Worm (Caenorhabditis elegans): ENCODE measurements around the gene srd-7.
A peak's percentile ranks its signal among the peaks of the same experiment; 100 is the strongest.
"Not testable (repeated sequence)": the region's sequence is repeated elsewhere in the genome, so short reads cannot be mapped to it uniquely, and the experiment has no call there.

The srd-7 gene

ce11 chrIV:10751740-10752139 lies 34.9 kb downstream of the srd-7 start, which contains the start of gene T25B9.2:
TSS of gene T25B9.2 (minus strand) at chrIV:10751840.
- TF ChIP-seq sem-4, nhr-237, dmd-4 (tag; optimal IDR thresholded peaks at IDR 0.05): not testable (repeated sequence)

- TF ChIP-seq lin-39 (tag; optimal IDR thresholded peaks at IDR 0.05) (no peak), gmeb-1 (tag; optimal IDR thresholded peaks at IDR 0.05) (no peak)
Measured at ce11 chrIV:10750041-10750440, 36.6 kb downstream of the srd-7 start, which contains the start of gene T25B9.1. TSS of gene T25B9.1 (minus strand) at chrIV:10750141.

- TF ChIP-seq nhr-25 (tag; optimal IDR thresholded peaks at IDR 0.05) (no peak), nhr-21 (tag; optimal IDR thresholded peaks at IDR 0.05) (no peak), mdl-1 (tag; optimal IDR thresholded peaks at IDR 0.05) (no peak), ceh-16 (tag; optimal IDR thresholded peaks at IDR 0.05) (no peak), nhr-237 (tag; optimal IDR thresholded peaks at IDR 0.05) (no peak), ztf-11 (tag; optimal IDR thresholded peaks at IDR 0.05) (no peak), R02D3.7 (tag; optimal IDR thresholded peaks at IDR 0.05) (no peak), mbf-1 (tag; optimal IDR thresholded peaks at IDR 0.05) (no peak), nhr-12 (tag; optimal IDR thresholded peaks at IDR 0.05) (no peak), nhr-77 (tag; optimal IDR thresholded peaks at IDR 0.05) (no peak)
Measured at ce11 chrIV:10745332-10745731, 41.3 kb downstream of the srd-7 start.

- TF ChIP-seq lin-13 (GFP tag; optimal IDR thresholded peaks at IDR 0.05) (no peak), elt-1 (tag; optimal IDR thresholded peaks at IDR 0.05) (no peak), mab-5 (tag; optimal IDR thresholded peaks at IDR 0.05) (no peak), ztf-4 (tag; optimal IDR thresholded peaks at IDR 0.05) (no peak), zag-1 (tag; optimal IDR thresholded peaks at IDR 0.05) (no peak)
Measured at ce11 chrIV:10744475-10744874, 42.2 kb downstream of the srd-7 start, which contains the start of gene T25B9.3. TSS of gene T25B9.3 (plus strand) at chrIV:10744775.

ce11 chrIV:10738328-10738727 lies 48.3 kb downstream of the srd-7 start, which contains the start of gene ssp-34:
TSS of gene ssp-34 (minus strand) at chrIV:10738602.
- no peak for TF ChIP-seq sma-9 (GFP tag; optimal IDR thresholded peaks at IDR 0.05)
- TF ChIP-seq sma-9 (tag; optimal IDR thresholded peaks at IDR 0.05): no peak
- no peak for TF ChIP-seq fos-1 (tag; optimal IDR thresholded peaks at IDR 0.05)
- no peak for TF ChIP-seq blmp-1 (tag; optimal IDR thresholded peaks at IDR 0.05; ENCODE audit: insufficient read depth)
- TF ChIP-seq lin-13 (GFP tag; optimal IDR thresholded peaks at IDR 0.05): no peak
- no peak for TF ChIP-seq aly-2 (tag; optimal IDR thresholded peaks at IDR 0.05)
- no peak for TF ChIP-seq zag-1 (tag; optimal IDR thresholded peaks at IDR 0.05)
- TF ChIP-seq ztf-11 (tag; optimal IDR thresholded peaks at IDR 0.05): no peak
- no peak for TF ChIP-seq C34F6.9 (tag; optimal IDR thresholded peaks at IDR 0.05)
- no peak for TF ChIP-seq nhr-6 (tag; optimal IDR thresholded peaks at IDR 0.05)
- no peak for TF ChIP-seq mbf-1 (tag; optimal IDR thresholded peaks at IDR 0.05)
- no peak for TF ChIP-seq nhr-11 (tag; optimal IDR thresholded peaks at IDR 0.05)
- TF ChIP-seq alr-1 (tag; optimal IDR thresholded peaks at IDR 0.05): no peak
- no peak for TF ChIP-seq nhr-21 (tag; optimal IDR thresholded peaks at IDR 0.05)
- TF ChIP-seq elt-1 (tag; optimal IDR thresholded peaks at IDR 0.05): no peak
- TF ChIP-seq R02D3.7 (tag; optimal IDR thresholded peaks at IDR 0.05): no peak

- TF ChIP-seq sma-3 (GFP tag; optimal IDR thresholded peaks at IDR 0.05) (no peak), R02D3.7 (tag; optimal IDR thresholded peaks at IDR 0.05) (no peak), dmd-4 (tag; optimal IDR thresholded peaks at IDR 0.05) (no peak), peb-1 (tag; optimal IDR thresholded peaks at IDR 0.05) (no peak), nhr-25 (tag; optimal IDR thresholded peaks at IDR 0.05) (peak; percentile 76)
Measured at ce11 chrIV:10737011-10737553, 49.5 kb downstream of the srd-7 start, which contains the start of gene grl-21. TSS of gene grl-21 (plus strand) at chrIV:10737474.

Data from whole organism, L2 larva.